Fruit fly (Drosophila melanogaster) whole organism, prepupa: Measurements from ENCODE around the gene S-Lap3.

Experiments
- CG10669 ChIP-seq: fragments of 200-800 bp; sonication (Bioruptor generic); optimal IDR thresholded peaks from 3 replicates; lab custom pipeline; 2018; ENCODE audit warnings: missing biosample characterization, mild to moderate bottlenecking, missing genetic modification characterization, moderate library complexity
- CG11294 ChIP-seq: fragments of 200-800 bp; sonication (Bioruptor generic); IDR thresholded peaks from 2 replicates; pipeline ENCODE4 v1.3.6; 2022; ENCODE audit warnings: missing biosample characterization, missing genetic modification characterization
- CG15336 ChIP-seq: fragments of 200-800 bp; sonication (Bioruptor generic); IDR thresholded peaks from 2 replicates; pipeline ENCODE4 v1.3.6; 2022; ENCODE audit warnings: missing biosample characterization, missing genetic modification characterization
- CG1621 ChIP-seq: fragments of 200-800 bp; sonication (Bioruptor generic); optimal IDR thresholded peaks from 3 replicates; lab custom pipeline; 2018; ENCODE audit warnings: missing biosample characterization, mild to moderate bottlenecking, missing genetic modification characterization
- CG32006 ChIP-seq: fragments of 200-800 bp; sonication (Bioruptor generic); optimal IDR thresholded peaks from 3 replicates; lab custom pipeline; 2017; ENCODE audit warnings: missing biosample characterization, mild to moderate bottlenecking, missing genetic modification characterization
- CG34406 ChIP-seq: fragments of 200-800 bp; sonication (Bioruptor generic); optimal IDR thresholded peaks from 3 replicates; lab custom pipeline; 2016; ENCODE audit warnings: missing biosample characterization, missing genetic modification characterization
- CG3919 ChIP-seq: fragments of 200-800 bp; sonication (Bioruptor generic); optimal IDR thresholded peaks from 3 replicates; lab custom pipeline; 2016; ENCODE audit warnings: missing biosample characterization, missing genetic modification characterization
- CG4318 ChIP-seq: fragments of 200-800 bp; sonication (Bioruptor generic); optimal IDR thresholded peaks from 3 replicates; lab custom pipeline; 2017; ENCODE audit warnings: missing biosample characterization, mild to moderate bottlenecking, missing genetic modification characterization
- CG6163 ChIP-seq: fragments of 200-800 bp; sonication (Bioruptor generic); IDR thresholded peaks from 3 replicates; pipeline ENCODE4 v1.3.6; 2022; ENCODE audit warnings: missing biosample characterization, missing genetic modification characterization
- CG6276 ChIP-seq: fragments of 200-800 bp; sonication (Bioruptor generic); optimal IDR thresholded peaks from 2 replicates; lab custom pipeline; 2017; ENCODE audit warnings: missing biosample characterization, mild to moderate bottlenecking, missing genetic modification characterization
- CG6854 ChIP-seq: fragments of 200-800 bp; sonication (Bioruptor generic); optimal IDR thresholded peaks from 2 replicates; lab custom pipeline; 2017; ENCODE audit warnings: missing biosample characterization, mild to moderate bottlenecking, missing genetic modification characterization
- CG8119 ChIP-seq: fragments of 200-800 bp; sonication (Bioruptor generic); IDR thresholded peaks from 3 replicates; pipeline ENCODE4 v1.3.6; 2022; ENCODE audit warnings: missing biosample characterization, missing genetic modification characterization
- CG8319 ChIP-seq: fragments of 200-800 bp; sonication (Bioruptor generic); optimal IDR thresholded peaks from 3 replicates; lab custom pipeline; 2016; ENCODE audit warnings: missing biosample characterization, missing genetic modification characterization
- Eip78C ChIP-seq: fragments of 200-800 bp; sonication (Bioruptor generic); peaks from one replicate; lab custom pipeline; 2016; ENCODE audit warnings: missing biosample characterization, missing genetic modification characterization
- Eip93F ChIP-seq: fragments of 200-800 bp; sonication (Bioruptor generic); optimal IDR thresholded peaks from 2 replicates; lab custom pipeline; 2016; ENCODE audit warnings: missing biosample characterization, mild to moderate bottlenecking, missing genetic modification characterization
- Ets21C ChIP-seq: fragments of 200-800 bp; sonication (Bioruptor generic); optimal IDR thresholded peaks from 3 replicates; lab custom pipeline; 2016; ENCODE audit warnings: missing biosample characterization, missing genetic modification characterization
- Ets96B ChIP-seq: fragments of 200-800 bp; optimal IDR thresholded peaks from 2 replicates; lab custom pipeline; 2019; ENCODE audit warnings: missing biosample characterization, mild to moderate bottlenecking, missing genetic modification characterization, moderate library complexity
- Gug ChIP-seq: fragments of 200-800 bp; sonication (Bioruptor generic); IDR thresholded peaks from 2 replicates; pipeline ENCODE4 v1.3.6; 2022; ENCODE audit warnings: missing biosample characterization, missing genetic modification characterization
- Hr39 ChIP-seq: fragments of 200-800 bp; sonication (Bioruptor generic); optimal IDR thresholded peaks from 2 replicates; lab custom pipeline; 2016; ENCODE audit warnings: missing biosample characterization, missing genetic modification characterization
- Hr4 ChIP-seq: fragments of 200-800 bp; sonication (Bioruptor generic); optimal IDR thresholded peaks from 3 replicates; lab custom pipeline; 2016; ENCODE audit warnings: missing biosample characterization, missing genetic modification characterization
- Lpt ChIP-seq: fragments of 200-800 bp; sonication (Bioruptor generic); optimal IDR thresholded peaks from 3 replicates; lab custom pipeline; 2016; ENCODE audit warnings: missing biosample characterization, missing genetic modification characterization
- OdsH ChIP-seq: fragments of 200-800 bp; sonication (Bioruptor generic); optimal IDR thresholded peaks from 3 replicates; lab custom pipeline; 2016; ENCODE audit warnings: missing biosample characterization, missing genetic modification characterization
- Smox ChIP-seq: fragments of 200-800 bp; sonication (Bioruptor generic); optimal IDR thresholded peaks from 3 replicates; lab custom pipeline; 2016; ENCODE audit warnings: missing biosample characterization, missing genetic modification characterization
- achi ChIP-seq: fragments of 200-800 bp; sonication (Bioruptor generic); optimal IDR thresholded peaks from 3 replicates; lab custom pipeline; 2016; ENCODE audit warnings: missing biosample characterization, missing genetic modification characterization
- eg ChIP-seq: fragments of 200-800 bp; sonication (Bioruptor generic); IDR thresholded peaks from 3 replicates; pipeline ENCODE4 v1.3.6; 2022; ENCODE audit warnings: missing biosample characterization, missing genetic modification characterization
- esn ChIP-seq: fragments of 200-800 bp; sonication (Bioruptor generic); optimal IDR thresholded peaks from 2 replicates; lab custom pipeline; 2016; ENCODE audit warnings: missing biosample characterization, mild to moderate bottlenecking, missing genetic modification characterization, moderate library complexity
- pdm3 ChIP-seq: fragments of 200-800 bp; sonication (Bioruptor generic); optimal IDR thresholded peaks from 3 replicates; lab custom pipeline; 2016; ENCODE audit warnings: missing biosample characterization, missing genetic modification characterization
- ss ChIP-seq, 2 experiments: fragments of 200-800 bp; sonication (Bioruptor generic); optimal IDR thresholded peaks; 2 replicates in 1 of 2; 3 replicates in 1 of 2; lab custom pipeline; 2017 to 2018; ENCODE audit warnings: mild to moderate bottlenecking in 2 of 2, missing biosample characterization in 2 of 2, missing genetic modification characterization in 2 of 2, moderate library complexity in 1 of 2
- svp ChIP-seq: fragments of 200-800 bp; sonication (Bioruptor generic); peaks from one replicate; lab custom pipeline; 2016; ENCODE audit warnings: missing biosample characterization, missing genetic modification characterization
- vri ChIP-seq: fragments of 200-800 bp; sonication (Bioruptor generic); optimal IDR thresholded peaks from 3 replicates; lab custom pipeline; 2016; ENCODE audit warnings: missing biosample characterization, mild to moderate bottlenecking, missing genetic modification characterization

The S-Lap3 gene

DNA sequence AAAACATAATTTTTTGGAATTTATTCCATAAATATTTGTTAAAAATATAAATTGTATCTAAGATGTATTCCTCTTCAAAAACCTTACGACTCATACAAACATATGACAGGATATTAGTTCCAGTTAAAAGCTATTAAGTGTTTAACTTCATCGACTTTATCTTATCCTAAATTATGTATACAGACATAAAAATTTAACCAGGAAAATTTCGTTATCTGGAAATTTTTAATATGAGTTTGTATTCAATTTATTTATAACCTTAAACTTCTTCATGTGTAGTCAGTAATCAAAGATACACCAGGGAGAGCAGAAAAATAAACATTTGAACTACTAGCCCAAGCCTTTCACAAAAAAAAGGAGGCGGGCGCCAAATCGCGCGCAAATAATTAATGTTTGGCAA is 35.5 kb upstream of the S-Lap3 start:
- TF ChIP-seq CG32006 (GFP tag; lab: Kevin White, UChicago) (peak; percentile 63), Eip78C (GFP tag; lab: Kevin White, UChicago) (peak; percentile 52), CG10669 (GFP tag; lab: Kevin White, UChicago) (no peak), CG6854 (GFP tag; lab: Kevin White, UChicago) (no peak), Hr4 (GFP tag; lab: Kevin White, UChicago) (peak; percentile 64), CG4318 (GFP tag; lab: Kevin White, UChicago) (peak; percentile 6), CG6276 (GFP tag; lab: Kevin White, UChicago) (peak; percentile 49), CG15336 (GFP tag; lab: Robert Waterston, UW) (0 out of 2 replicates have a peak, but pooled peaks have one; percentile 12), CG8119 (GFP tag; lab: Robert Waterston, UW) (peak; percentile 42; the same call in 1 of the 3 replicates)

DNA sequence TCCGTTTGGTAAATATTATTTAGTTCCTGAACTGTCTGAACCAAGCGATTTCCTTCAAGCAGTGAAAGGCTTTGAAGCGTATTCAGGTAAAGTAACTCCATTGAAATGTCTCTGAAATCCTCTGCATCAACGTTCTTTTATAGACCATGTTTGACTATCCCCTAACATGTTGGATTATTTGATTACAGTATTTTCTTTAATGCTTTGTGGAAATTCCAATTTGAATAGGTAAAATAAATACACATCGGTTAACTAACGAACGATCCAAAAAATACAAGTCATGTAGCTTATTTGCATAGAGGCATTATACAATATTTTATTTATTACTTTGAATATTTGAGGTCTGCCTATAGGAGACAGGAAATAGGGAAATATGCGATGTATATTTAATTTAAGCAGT is 33.1 kb upstream of the S-Lap3 start, which contains the start of gene Ir67b:
Ir67b (minus strand) TSS at position 101 of the 400 bp plus-strand sequence.
- TF ChIP-seq Hr4 (GFP tag; lab: Kevin White, UChicago): no peak
- TF ChIP-seq pdm3: no peak
- TF ChIP-seq CG1621 (tag; lab: Kevin White, UChicago): no peak
- no peak for TF ChIP-seq Smox (GFP tag; lab: Kevin White, UChicago)
- TF ChIP-seq CG3919: no peak
- TF ChIP-seq CG8119 (GFP tag; lab: Robert Waterston, UW): no peak
- no peak for TF ChIP-seq Eip78C (GFP tag; lab: Kevin White, UChicago)
- no peak for TF ChIP-seq CG15336 (GFP tag; lab: Robert Waterston, UW)
- no peak for TF ChIP-seq CG34406 (GFP tag; lab: Kevin White, UChicago)
- TF ChIP-seq achi (GFP tag; lab: Kevin White, UChicago): no peak
- TF ChIP-seq vri (GFP tag; lab: Kevin White, UChicago): no peak
- no peak for TF ChIP-seq Ets96B (tag; lab: Kevin White, UChicago)
- TF ChIP-seq, all 60 proteins: peak for 0

DNA sequence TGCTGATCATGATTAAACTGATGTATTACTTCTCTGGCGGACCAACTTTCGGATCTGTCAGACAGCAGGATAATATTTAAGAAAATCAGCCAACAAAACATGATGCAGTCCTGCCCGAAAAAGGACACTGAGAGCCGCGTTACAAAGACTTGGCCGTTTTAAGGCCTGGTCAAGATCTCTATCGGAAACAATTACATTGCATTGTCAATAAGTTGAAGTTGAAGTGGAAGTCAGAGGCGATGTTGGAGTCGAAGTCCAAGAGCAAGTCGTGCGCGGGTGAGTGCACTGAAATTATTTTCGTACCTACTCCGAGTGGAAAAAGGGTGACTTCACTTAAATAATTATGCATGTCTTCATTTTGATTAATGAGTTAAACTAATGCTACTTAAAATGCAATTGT is 31.0 kb upstream of the S-Lap3 start, which contains the start of gene Ir67c:
Ir67c (minus strand) TSS at position 101 of the 400 bp plus-strand sequence.
- no peak for TF ChIP-seq CG8319 (GFP tag; lab: Kevin White, UChicago)
- TF ChIP-seq Hr39 (GFP tag; lab: Kevin White, UChicago): peak; percentile 5
- no peak for TF ChIP-seq Ets21C (GFP tag; lab: Kevin White, UChicago)
- no peak for TF ChIP-seq Eip93F
- peak; percentile 16 for TF ChIP-seq CG3919
- TF ChIP-seq CG32006 (GFP tag; lab: Kevin White, UChicago): peak; percentile 12

DNA sequence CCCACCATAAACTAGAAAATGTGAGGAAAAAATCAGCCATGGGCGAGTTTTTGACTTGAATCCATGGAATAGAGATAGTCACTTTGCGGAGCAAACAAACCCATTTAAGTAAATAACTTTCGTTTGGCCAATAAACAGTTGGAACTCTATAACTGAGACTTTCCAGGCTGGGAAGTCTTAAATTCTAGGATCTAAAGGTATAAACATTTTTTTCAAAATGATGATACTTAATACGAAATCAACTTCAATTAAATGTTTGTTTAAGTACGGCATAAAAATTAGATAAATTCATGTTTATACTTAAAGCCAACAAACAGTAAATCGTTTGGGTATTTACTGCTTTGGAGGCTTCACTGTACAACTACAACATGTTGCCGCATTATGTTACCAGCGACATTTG is 25.1 kb upstream of the S-Lap3 start:
- peak; percentile 59 for TF ChIP-seq Hr4 (GFP tag; lab: Kevin White, UChicago)
- TF ChIP-seq eg (GFP tag; lab: Robert Waterston, UW): peak; percentile 45; the same call in 1 of the 3 replicates
- TF ChIP-seq CG8119 (GFP tag; lab: Robert Waterston, UW): peak; percentile 30; the same call in 2 of the 3 replicates
- peak; percentile 24 for TF ChIP-seq CG32006 (GFP tag; lab: Kevin White, UChicago)
- no peak for TF ChIP-seq esn
- peak; percentile 57; the same call in 1 of the 2 replicates for TF ChIP-seq CG15336 (GFP tag; lab: Robert Waterston, UW)
- no peak for TF ChIP-seq svp (GFP tag; lab: Kevin White, UChicago)

DNA sequence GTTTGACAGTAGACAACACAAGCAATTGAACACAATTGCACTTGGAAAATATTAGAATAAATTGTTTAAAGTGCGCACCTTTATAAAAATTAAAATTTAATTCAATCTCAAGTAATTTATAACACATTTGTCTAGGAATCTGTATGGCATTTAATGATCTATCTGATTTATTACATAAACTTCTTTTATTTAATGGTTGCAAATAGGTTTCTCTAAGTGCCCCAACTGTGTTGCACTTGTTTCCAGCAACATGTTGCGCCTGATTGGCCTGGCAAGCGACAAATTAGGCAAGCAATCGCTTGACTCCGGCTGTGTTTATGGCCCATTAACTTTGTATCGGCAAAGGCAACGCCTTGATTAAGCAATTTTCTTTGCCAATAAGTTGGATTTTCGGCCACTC is 24.5 kb upstream of the S-Lap3 start:
- TF ChIP-seq CG8119 (GFP tag; lab: Robert Waterston, UW) (peak; percentile 63), CG32006 (GFP tag; lab: Kevin White, UChicago) (peak; percentile 32), CG11294 (GFP tag; lab: Robert Waterston, UW) (no peak), Lpt (no peak), eg (GFP tag; lab: Robert Waterston, UW) (peak; percentile 50; the same call in 2 of the 3 replicates), Hr4 (GFP tag; lab: Kevin White, UChicago) (peak; percentile 22), OdsH (peak; percentile 18), CG15336 (GFP tag; lab: Robert Waterston, UW) (peak; percentile 50; the same call in 1 of the 2 replicates), ss (GFP tag; optimal IDR thresholded peaks at IDR 0.05; lab: Kevin White, UChicago) (no peak), Gug (GFP tag; lab: Robert Waterston, UW) (peak; percentile 46; the same call in 1 of the 2 replicates), CG6163 (GFP tag; lab: Robert Waterston, UW) (0 out of 3 replicates have a peak, but pooled peaks have one; percentile 10)
